Fruit fly (Drosophila melanogaster): ENCODE measurements around the gene CG10026.

DNA sequence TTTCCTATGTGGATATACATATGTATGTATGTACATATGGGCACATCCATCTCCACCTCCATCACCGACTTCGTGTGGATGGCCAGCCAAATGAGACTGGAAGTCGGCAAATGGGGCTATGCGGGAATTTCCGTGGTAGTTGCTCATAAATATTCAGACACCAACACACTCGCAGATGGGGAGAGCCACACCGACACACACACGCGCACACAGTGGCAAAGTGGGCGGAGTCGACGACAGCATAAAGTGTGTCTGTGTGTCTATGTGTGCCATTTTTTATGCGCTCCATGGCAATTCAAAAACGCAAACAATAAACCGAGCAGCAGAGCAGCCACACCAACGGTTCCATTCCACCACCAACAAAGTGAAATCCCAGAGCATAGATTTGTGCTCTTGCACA lies 8.8 kb downstream of the CG10026 start:
- TF ChIP-seq Mes4 (GFP tag; optimal IDR thresholded peaks at IDR 0.05) (no peak), yki (optimal IDR thresholded peaks at IDR 0.05) (no peak), CG11504 (tag; optimal IDR thresholded peaks at IDR 0.05) (no peak)
